Worm (Caenorhabditis elegans) whole organism, L3 larva: Measurements from ENCODE around the gene abhd-3.2.

ENCODE experiments used
- R02D3.7 ChIP-seq: fragments of 150-350 bp; optimal IDR thresholded peaks from 2 replicates; lab custom pipeline; 2014; ENCODE audit warnings: missing biosample characterization, missing genetic modification characterization
- ZK546.5 ChIP-seq: sonication (generic microtip); optimal IDR thresholded peaks from 2 replicates; lab custom pipeline; 2017; ENCODE audit warnings: missing biosample characterization, missing genetic modification characterization
- aly-2 ChIP-seq: fragments of 150-350 bp; optimal IDR thresholded peaks from 2 replicates; lab custom pipeline; 2014; ENCODE audit warnings: missing biosample characterization, missing genetic modification characterization
- ama-1 ChIP-seq: fragments of 150-350 bp; optimal IDR thresholded peaks from 2 replicates; lab custom pipeline; 2018
- ceh-16 ChIP-seq: sonication (generic microtip); optimal IDR thresholded peaks from 2 replicates; lab custom pipeline; 2017; ENCODE audit warnings: missing biosample characterization, missing genetic modification characterization
- ceh-28 ChIP-seq: fragments of 150-350 bp; optimal IDR thresholded peaks from 2 replicates; lab custom pipeline; 2014; ENCODE audit warnings: missing biosample characterization, missing genetic modification reagents, missing genetic modification characterization
- ceh-82 ChIP-seq: fragments of 150-350 bp; optimal IDR thresholded peaks from 2 replicates; lab custom pipeline; 2014; ENCODE audit warnings: missing biosample characterization, missing genetic modification characterization
- daf-12 ChIP-seq: fragments of 150-350 bp; optimal IDR thresholded peaks from 2 replicates; lab custom pipeline; 2014; ENCODE audit warnings: missing biosample characterization, missing genetic modification reagents, missing genetic modification characterization
- egl-27 ChIP-seq: sonication (generic microtip); optimal IDR thresholded peaks from 4 replicates; lab custom pipeline; 2017; ENCODE audit warnings: missing biosample characterization, missing genetic modification reagents, missing genetic modification characterization
- elt-1 ChIP-seq: fragments of 150-350 bp; optimal IDR thresholded peaks from 2 replicates; lab custom pipeline; 2014; ENCODE audit warnings: missing biosample characterization, missing genetic modification characterization
- elt-2 ChIP-seq: sonication (generic microtip); optimal IDR thresholded peaks from 2 replicates; lab custom pipeline; 2016; ENCODE audit warnings: missing genetic modification reagents, mild to moderate bottlenecking, missing genetic modification characterization, missing compliant biosample characterization
- elt-3 ChIP-seq, 3 experiments: fragments of 150-350 bp in 1 of 3; sonication (generic microtip) in 2 of 3; optimal IDR thresholded peaks; 2 replicates in 2 of 3; 4 replicates in 1 of 3; lab custom pipeline; 2014 to 2017; ENCODE audit warnings: missing biosample characterization in 3 of 3, missing genetic modification characterization in 3 of 3
- eor-1 ChIP-seq, 2 experiments: fragments of 150-350 bp; optimal IDR thresholded peaks; 2 replicates each; lab custom pipeline; 2014 to 2018; ENCODE audit warnings: missing biosample characterization in 2 of 2, missing genetic modification characterization in 2 of 2
- fkh-10 ChIP-seq: sonication (generic microtip); optimal IDR thresholded peaks from 2 replicates; lab custom pipeline; 2017; ENCODE audit warnings: missing biosample characterization, missing genetic modification reagents, missing genetic modification characterization
- fkh-2 ChIP-seq: fragments of 150-350 bp; optimal IDR thresholded peaks from 2 replicates; lab custom pipeline; 2014; ENCODE audit warnings: missing biosample characterization, missing genetic modification reagents, missing genetic modification characterization
- fos-1 ChIP-seq: fragments of 150-350 bp; optimal IDR thresholded peaks from 2 replicates; lab custom pipeline; 2014; ENCODE audit warnings: missing biosample characterization, missing genetic modification characterization
- hmg-11 ChIP-seq: sonication (generic microtip); optimal IDR thresholded peaks from 2 replicates; lab custom pipeline; 2016; ENCODE audit warnings: missing genetic modification characterization, missing compliant biosample characterization
- jun-1 ChIP-seq: fragments of 150-350 bp; optimal IDR thresholded peaks from 2 replicates; lab custom pipeline; 2014; ENCODE audit warnings: missing biosample characterization, missing genetic modification reagents, missing genetic modification characterization
- lin-15B ChIP-seq: fragments of 150-350 bp; optimal IDR thresholded peaks from 2 replicates; lab custom pipeline; 2014; ENCODE audit warnings: missing biosample characterization, missing genetic modification characterization
- lin-39 ChIP-seq: fragments of 150-350 bp; optimal IDR thresholded peaks from 2 replicates; lab custom pipeline; 2018; ENCODE audit warnings: missing biosample characterization, missing genetic modification reagents, missing genetic modification characterization
- lsy-12 ChIP-seq: sonication (generic microtip); optimal IDR thresholded peaks from 2 replicates; lab custom pipeline; 2016; ENCODE audit warnings: mild to moderate bottlenecking, missing genetic modification characterization, missing compliant biosample characterization
- mdl-1 ChIP-seq: fragments of 150-350 bp; optimal IDR thresholded peaks from 2 replicates; lab custom pipeline; 2014; ENCODE audit warnings: missing biosample characterization, missing genetic modification characterization
- mml-1 ChIP-seq: fragments of 150-350 bp; sonication (generic microtip); optimal IDR thresholded peaks from 3 replicates; lab custom pipeline; 2014; ENCODE audit warnings: missing biosample characterization, missing genetic modification characterization
- nfya-1 ChIP-seq: sonication (generic microtip); optimal IDR thresholded peaks from 2 replicates; lab custom pipeline; 2017; ENCODE audit warnings: missing genetic modification characterization, mild to moderate bottlenecking, missing compliant biosample characterization, antibody characterized with exemption, moderate library complexity; ENCODE audit not compliant: insufficient read depth
- nhr-11 ChIP-seq: fragments of 150-350 bp; optimal IDR thresholded peaks from 2 replicates; lab custom pipeline; 2014; ENCODE audit warnings: missing biosample characterization, missing genetic modification characterization
- nhr-12 ChIP-seq: fragments of 150-350 bp; optimal IDR thresholded peaks from 2 replicates; lab custom pipeline; 2014; ENCODE audit warnings: missing biosample characterization, missing genetic modification characterization
- nhr-23 ChIP-seq: fragments of 150-350 bp; optimal IDR thresholded peaks from 2 replicates; lab custom pipeline; 2014; ENCODE audit warnings: missing biosample characterization, missing genetic modification reagents, missing genetic modification characterization
- nhr-237 ChIP-seq: fragments of 150-350 bp; optimal IDR thresholded peaks from 2 replicates; lab custom pipeline; 2014; ENCODE audit warnings: missing biosample characterization, missing genetic modification characterization
- nhr-25 ChIP-seq: sonication (generic microtip); optimal IDR thresholded peaks from 2 replicates; lab custom pipeline; 2017; ENCODE audit warnings: missing biosample characterization, missing genetic modification characterization
- nhr-28 ChIP-seq: fragments of 150-350 bp; optimal IDR thresholded peaks from 2 replicates; lab custom pipeline; 2014; ENCODE audit warnings: missing biosample characterization, missing genetic modification characterization
- nhr-67 ChIP-seq: fragments of 150-350 bp; optimal IDR thresholded peaks from 2 replicates; lab custom pipeline; 2014; ENCODE audit warnings: missing biosample characterization, missing genetic modification characterization
- nhr-76 ChIP-seq: fragments of 150-350 bp; sonication (generic microtip); optimal IDR thresholded peaks from 5 replicates; lab custom pipeline; 2014; ENCODE audit warnings: missing biosample characterization, missing genetic modification characterization
- pha-4 ChIP-seq: fragments of 150-350 bp; optimal IDR thresholded peaks from 2 replicates; lab custom pipeline; 2014; ENCODE audit warnings: missing biosample characterization, missing genetic modification reagents, missing genetic modification characterization
- skn-1 ChIP-seq: fragments of 150-350 bp; optimal IDR thresholded peaks from 2 replicates; lab custom pipeline; 2014; ENCODE audit warnings: missing biosample characterization, missing genetic modification characterization
- snpc-4 ChIP-seq: fragments of 150-350 bp; optimal IDR thresholded peaks from 2 replicates; lab custom pipeline; 2014; ENCODE audit warnings: missing biosample characterization, missing genetic modification characterization
- tbx-2 ChIP-seq: sonication (generic microtip); optimal IDR thresholded peaks from 2 replicates; lab custom pipeline; 2016; ENCODE audit warnings: mild to moderate bottlenecking, missing genetic modification characterization, missing compliant biosample characterization
- unc-39 ChIP-seq: sonication (generic microtip); optimal IDR thresholded peaks from 4 replicates; lab custom pipeline; 2017; ENCODE audit warnings: missing biosample characterization, missing genetic modification characterization
- unc-62 ChIP-seq: fragments of 150-350 bp; sonication (generic microtip); optimal IDR thresholded peaks from 4 replicates; lab custom pipeline; 2014; ENCODE audit warnings: missing biosample characterization, missing genetic modification reagents, missing genetic modification characterization
- zag-1 ChIP-seq: fragments of 150-350 bp; optimal IDR thresholded peaks from 2 replicates; lab custom pipeline; 2014; ENCODE audit warnings: missing biosample characterization, missing genetic modification characterization
- ztf-11 ChIP-seq: fragments of 150-350 bp; optimal IDR thresholded peaks from 2 replicates; lab custom pipeline; 2014; ENCODE audit warnings: missing biosample characterization, missing genetic modification characterization
- ztf-4 ChIP-seq: fragments of 150-350 bp; optimal IDR thresholded peaks from 2 replicates; lab custom pipeline; 2014; ENCODE audit warnings: missing biosample characterization, missing genetic modification characterization

Gene abhd-3.2

DNA sequence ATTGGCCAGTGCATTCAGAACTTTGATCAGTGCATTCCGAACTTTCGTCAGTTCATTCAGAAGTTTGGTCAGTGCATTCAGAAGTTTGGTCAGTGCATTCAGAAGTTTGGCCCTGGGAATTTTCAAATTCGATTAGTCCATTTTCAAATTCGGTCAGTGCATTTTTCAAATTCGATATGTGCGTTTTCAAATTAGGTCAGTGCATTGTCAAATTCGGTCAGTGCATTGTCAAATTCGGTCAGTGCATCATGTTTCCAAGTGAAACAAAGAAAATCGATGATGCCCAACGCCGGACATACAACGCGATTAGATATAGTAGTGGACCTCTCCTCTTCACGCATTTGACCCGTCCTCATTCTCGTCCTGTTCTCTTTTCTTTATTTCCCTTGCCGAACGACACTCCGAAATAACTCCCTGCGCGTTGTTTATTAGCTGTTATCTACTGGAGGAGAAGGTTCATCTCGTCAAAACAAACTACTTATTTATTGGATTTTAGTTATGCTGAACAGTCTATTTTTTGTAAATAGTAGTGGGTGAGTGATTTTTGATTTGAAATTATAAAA, 23.2 kb downstream of the abhd-3.2 start, which contains the start of gene apm-3 (continued):
- peak; percentile 79 for TF ChIP-seq hmg-11 (tag; lab: Kevin White, UChicago)
- no peak for TF ChIP-seq nhr-28 (tag; lab: Kevin White, UChicago)
- TF ChIP-seq nhr-25 (tag; lab: Kevin White, UChicago) = peak; percentile 23
- no peak for TF ChIP-seq ceh-16
- TF ChIP-seq ceh-82 (tag; lab: Kevin White, UChicago) = no peak
- no peak for TF ChIP-seq ceh-28
- no peak for TF ChIP-seq elt-3 (tag; optimal IDR thresholded peaks at IDR 0.05; lab: Kevin White, UChicago)
- no peak for TF ChIP-seq snpc-4
- TF ChIP-seq unc-62 (GFP tag; lab: Kevin White, UChicago) = no peak
- TF ChIP-seq lin-15B (tag; lab: Kevin White, UChicago) = peak; percentile 4
- no peak for TF ChIP-seq nhr-67

DNA sequence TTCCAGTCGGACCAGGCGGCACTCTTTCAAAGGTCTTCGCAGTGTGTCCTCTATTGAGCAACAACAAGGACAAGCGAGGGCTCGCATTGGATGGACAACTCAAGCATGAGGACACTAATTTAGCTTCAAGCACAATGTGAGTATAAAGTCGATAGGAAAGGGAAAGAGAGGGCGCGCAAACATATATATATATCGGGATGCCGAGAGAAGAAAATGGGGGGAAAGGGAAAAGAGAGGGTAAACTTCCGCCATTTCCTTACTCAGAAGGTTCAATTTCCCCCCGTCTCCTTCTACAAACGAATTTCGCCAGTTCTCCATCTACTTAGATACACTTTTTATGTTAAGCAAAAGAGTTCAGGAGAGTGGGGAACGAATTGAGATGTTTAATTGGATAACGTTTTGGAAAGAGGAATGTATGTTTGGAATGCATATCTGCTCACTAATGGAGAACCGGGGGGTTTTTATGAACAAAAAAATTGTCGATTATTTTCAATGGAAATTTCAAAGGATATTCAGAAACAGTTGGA, 25.2 kb downstream of the abhd-3.2 start:
- TF ChIP-seq R02D3.7 (tag; lab: Kevin White, UChicago) (no peak), nhr-28 (tag; lab: Kevin White, UChicago) (no peak), hmg-11 (tag; lab: Kevin White, UChicago) (peak; percentile 58), skn-1 (tag; lab: Kevin White, UChicago) (no peak), lin-15B (tag; lab: Kevin White, UChicago) (no peak), fkh-2 (tag; lab: Kevin White, UChicago) (no peak), lsy-12 (no peak), mdl-1 (tag; lab: Kevin White, UChicago) (no peak), nfya-1 (tag; lab: Kevin White, UChicago) (peak; percentile 53)
- TF ChIP-seq, all 47 proteins: peak for 2

DNA sequence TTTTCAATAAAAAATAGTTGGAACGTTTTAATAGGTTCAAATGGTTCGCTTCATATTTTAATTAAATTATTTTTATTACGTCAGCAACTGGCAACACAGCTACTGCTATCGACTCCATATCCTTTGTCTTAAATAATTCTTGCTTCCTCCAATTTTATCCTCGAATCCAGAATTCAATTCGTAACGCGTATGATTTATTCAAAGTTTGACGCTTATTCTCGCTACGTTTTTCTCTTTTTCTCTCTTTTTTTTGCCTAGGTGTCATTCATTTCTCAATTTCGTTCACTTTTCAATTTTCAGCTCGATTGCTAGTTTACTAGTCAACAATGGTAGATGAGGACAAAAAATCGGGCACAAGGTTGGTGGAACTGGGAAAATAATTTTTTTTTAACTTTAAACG, 27.3 kb downstream of the abhd-3.2 start, which contains the start of gene arr-1:
TSS of gene arr-1 (plus strand) at position 301 of the 400 bp plus-strand sequence.
- TF ChIP-seq ceh-82 (tag; lab: Kevin White, UChicago) (no peak), zag-1 (tag; lab: Kevin White, UChicago) (no peak), elt-2 (tag; lab: Kevin White, UChicago) (no peak), ceh-16 (no peak), nhr-25 (tag; lab: Kevin White, UChicago) (no peak), lin-15B (tag; lab: Kevin White, UChicago) (no peak), ZK546.5 (tag; lab: Kevin White, UChicago) (no peak), hmg-11 (tag; lab: Kevin White, UChicago) (no peak), aly-2 (tag; lab: Kevin White, UChicago) (no peak), ztf-4 (tag; lab: Kevin White, UChicago) (no peak), lsy-12 (no peak), unc-62 (GFP tag; lab: Kevin White, UChicago) (no peak), nhr-12 (tag; lab: Kevin White, UChicago) (no peak), jun-1 (no peak), snpc-4 (no peak), R02D3.7 (tag; lab: Kevin White, UChicago) (no peak), elt-3 (tag; optimal IDR thresholded peaks at IDR 0.05; lab: Kevin White, UChicago) (no peak)

DNA sequence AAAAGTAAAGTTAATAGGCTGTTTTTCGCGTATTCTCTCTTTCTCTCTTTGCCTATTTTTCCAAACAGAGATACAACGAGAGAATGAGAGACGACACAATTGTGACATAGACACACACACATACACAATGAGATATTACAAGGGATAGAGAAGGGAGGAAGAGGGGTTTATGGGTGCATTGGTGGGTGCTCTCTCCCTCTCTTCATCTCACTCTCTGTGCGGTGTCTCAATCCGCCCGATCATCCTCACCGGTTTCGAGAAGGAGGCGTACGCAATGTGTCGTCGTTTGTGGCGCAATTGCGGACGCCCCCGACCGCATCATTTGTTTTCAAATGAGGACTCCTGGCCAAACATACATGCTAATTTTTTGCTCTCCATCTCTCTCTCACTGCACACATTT, 28.3 kb downstream of the abhd-3.2 start:
- TF ChIP-seq nhr-67 = no peak
- no peak for TF ChIP-seq ama-1 (lab: Kevin White, UChicago)
- no peak for TF ChIP-seq nhr-28 (tag; lab: Kevin White, UChicago)
- peak; percentile 81 for TF ChIP-seq nhr-25 (tag; lab: Kevin White, UChicago)
- TF ChIP-seq elt-3 (tag; optimal IDR thresholded peaks at IDR 0.05; lab: Kevin White, UChicago) = no peak
- TF ChIP-seq eor-1 (tag; optimal IDR thresholded peaks at IDR 0.05; lab: Kevin White, UChicago) = no peak
- peak; percentile 85 for TF ChIP-seq snpc-4
- TF ChIP-seq ztf-4 (tag; lab: Kevin White, UChicago) = peak; percentile 7
- TF ChIP-seq fkh-2 (tag; lab: Kevin White, UChicago) = peak; percentile 70
- TF ChIP-seq unc-62 (GFP tag; lab: Kevin White, UChicago) = peak; percentile 82
- peak; percentile 84 for TF ChIP-seq tbx-2
- peak; percentile 43 for TF ChIP-seq elt-2 (tag; lab: Kevin White, UChicago)
- TF ChIP-seq ZK546.5 (tag; lab: Kevin White, UChicago) = no peak
- TF ChIP-seq skn-1 (tag; lab: Kevin White, UChicago) = peak; percentile 78
- peak; percentile 76 for TF ChIP-seq egl-27 (tag; lab: Kevin White, UChicago)
- peak; percentile 90 for TF ChIP-seq ceh-82 (tag; lab: Kevin White, UChicago)
- TF ChIP-seq zag-1 (tag; lab: Kevin White, UChicago) = peak; percentile 79
- TF ChIP-seq pha-4 (tag; lab: Kevin White, UChicago) = peak; percentile 81
- peak; percentile 93 for TF ChIP-seq fkh-10
- peak; percentile 91 for TF ChIP-seq nfya-1 (tag; lab: Kevin White, UChicago)
- no peak for TF ChIP-seq nhr-237 (tag; lab: Kevin White, UChicago)
- TF ChIP-seq daf-12 (tag; lab: Kevin White, UChicago) = peak; percentile 47
- TF ChIP-seq lin-39 (tag; lab: Kevin White, UChicago) = peak; percentile 97
- TF ChIP-seq aly-2 (tag; lab: Kevin White, UChicago) = no peak
- TF ChIP-seq nhr-11 (tag; lab: Kevin White, UChicago) = peak; percentile 77
- peak; percentile 83 for TF ChIP-seq ceh-28
- TF ChIP-seq nhr-76 (tag; lab: Kevin White, UChicago) = no peak
- TF ChIP-seq ceh-16 = no peak
- TF ChIP-seq mml-1 (tag; lab: Kevin White, UChicago) = no peak
- peak; percentile 92 for TF ChIP-seq nhr-23
- peak; percentile 39 for TF ChIP-seq ztf-11
- TF ChIP-seq elt-1 (tag; lab: Kevin White, UChicago) = peak; percentile 54
- TF ChIP-seq unc-39 (tag; lab: Kevin White, UChicago) = peak; percentile 8
- TF ChIP-seq R02D3.7 (tag; lab: Kevin White, UChicago) = peak; percentile 80
- peak; percentile 77 for TF ChIP-seq lin-15B (tag; lab: Kevin White, UChicago)
- peak; percentile 10 for TF ChIP-seq fos-1 (tag; lab: Kevin White, UChicago)
- no peak for TF ChIP-seq nhr-12 (tag; lab: Kevin White, UChicago)
- TF ChIP-seq mdl-1 (tag; lab: Kevin White, UChicago) = peak; percentile 60
